Worm (Caenorhabditis elegans) whole organism, L2 larva: ENCODE measurements around the gene flp-6.

Source experiments
- blmp-1 ChIP-seq: sonication (generic microtip); optimal IDR thresholded peaks from 2 replicates; lab custom pipeline; 2017; ENCODE audit warnings: missing genetic modification characterization, mild to moderate bottlenecking, missing compliant biosample characterization, antibody characterized with exemption, moderate library complexity; ENCODE audit not compliant: insufficient read depth
- nhr-11 ChIP-seq: fragments of 150-350 bp; optimal IDR thresholded peaks from 2 replicates; lab custom pipeline; 2014; ENCODE audit warnings: missing biosample characterization, missing genetic modification characterization
- nhr-129 ChIP-seq: fragments of 150-350 bp; optimal IDR thresholded peaks from 2 replicates; lab custom pipeline; 2014; ENCODE audit warnings: missing biosample characterization, missing genetic modification characterization
- nhr-237 ChIP-seq: fragments of 150-350 bp; optimal IDR thresholded peaks from 2 replicates; lab custom pipeline; 2014; ENCODE audit warnings: missing biosample characterization, missing genetic modification characterization

DNA sequence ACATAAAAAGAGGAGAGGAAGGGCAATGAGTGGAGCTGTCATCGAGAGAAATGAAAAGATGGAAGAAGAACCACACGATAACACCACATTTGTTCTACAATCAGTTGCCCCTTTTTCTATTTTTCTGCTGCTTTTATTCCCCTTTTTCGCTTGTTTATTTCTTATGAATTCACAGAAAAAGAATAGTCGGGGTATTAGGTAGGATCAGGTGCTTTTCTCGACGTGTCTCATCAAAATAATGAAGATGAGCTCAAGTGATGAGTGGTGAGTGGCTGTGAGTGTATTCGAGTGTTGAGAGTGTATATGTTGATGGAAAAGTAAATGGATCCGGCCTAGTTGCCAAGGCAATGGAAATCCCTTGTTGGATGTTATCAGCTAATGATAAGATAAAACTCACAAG is 13.7 kb downstream of the flp-6 start:
- no peak for TF ChIP-seq nhr-11 (tag; lab: Kevin White, UChicago)
- no peak for TF ChIP-seq nhr-237 (tag; lab: Kevin White, UChicago)
- TF ChIP-seq blmp-1: no peak
- no peak for TF ChIP-seq nhr-129 (tag; lab: Kevin White, UChicago)
